Fruit fly (Drosophila melanogaster) whole organism, pupa: ENCODE measurements around the gene beta-PheRS.

ENCODE experiments used
- CG12605 ChIP-seq: fragments of 200-800 bp; sonication (Bioruptor generic); IDR thresholded peaks from 2 replicates; pipeline ENCODE4 v1.3.6; 2022; ENCODE audit warnings: missing biosample characterization, missing genetic modification characterization
- CG13204 ChIP-seq: fragments of 200-800 bp; sonication (Bioruptor generic); optimal IDR thresholded peaks from 2 replicates; lab custom pipeline; 2018; ENCODE audit warnings: missing biosample characterization, mild to moderate bottlenecking, missing genetic modification characterization, moderate library complexity
- CG32121 ChIP-seq: fragments of 200-800 bp; sonication (Bioruptor generic); IDR thresholded peaks from 2 replicates; pipeline ENCODE4 v1.3.6; 2022; ENCODE audit warnings: missing biosample characterization, missing genetic modification characterization
- CG8159 ChIP-seq: fragments of 200-800 bp; sonication (Bioruptor generic); optimal IDR thresholded peaks from 3 replicates; lab custom pipeline; 2018; ENCODE audit warnings: missing biosample characterization, mild to moderate bottlenecking, missing genetic modification characterization, moderate library complexity
- rn ChIP-seq: fragments of 200-800 bp; sonication (Bioruptor generic); IDR thresholded peaks from 2 replicates; pipeline ENCODE4 v1.3.6; 2022; ENCODE audit warnings: missing biosample characterization, missing genetic modification characterization

dm6 chr3R:24284164-24284563 lies 31.7 kb upstream of the beta-PheRS start:
- TF ChIP-seq CG8159 (tag; lab: Kevin White, UChicago) (no peak), CG12605 (GFP tag; lab: Robert Waterston, UW) (no peak), rn (GFP tag; lab: Robert Waterston, UW) (no peak), CG32121 (GFP tag; lab: Robert Waterston, UW) (no peak), CG13204 (GFP tag; lab: Kevin White, UChicago) (no peak)
